Worm (Caenorhabditis elegans): ENCODE data around the gene F38E1.3.

DNA sequence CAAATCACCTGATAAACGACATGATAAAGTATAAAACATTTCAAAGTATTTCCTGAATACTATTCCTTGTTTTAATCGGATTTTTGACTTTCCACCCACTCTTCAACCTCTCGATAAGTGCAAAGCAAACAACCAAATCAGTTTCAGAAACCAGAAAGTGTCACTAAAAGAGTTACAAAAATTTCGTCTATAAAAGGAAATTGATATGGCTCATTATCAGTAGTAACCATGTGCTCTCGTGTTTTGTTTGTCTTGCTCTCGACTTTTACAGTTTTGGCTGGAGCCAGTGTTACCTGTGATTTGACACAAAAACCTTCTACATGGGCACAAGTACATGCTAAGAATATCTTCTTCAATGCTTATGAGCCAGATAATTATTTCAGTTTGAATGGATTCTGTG lies 7.8 kb downstream of the F38E1.3 start, which contains the start of gene F52E1.14:
- TF ChIP-seq nhr-11 (tag; optimal IDR thresholded peaks at IDR 0.05) (no peak), ceh-45 (GFP tag; IDR thresholded peaks at IDR 0.05) (no peak)
